Worm (Caenorhabditis elegans): ENCODE measurements around the gene nep-8.

nep-8 gene

ce11 chrII:3439244-3439698 lies 35.6 kb downstream of the nep-8 start (continued):
- TF ChIP-seq hlh-26 (GFP tag; conservative IDR thresholded peaks at IDR 0.05) (no peak), aptf-3 (GFP tag; IDR thresholded peaks at IDR 0.05) (0 out of 2 replicates have a peak, but pooled peaks have one; percentile 37), sea-2 (GFP tag; IDR thresholded peaks at IDR 0.05) (no peak)

DNA sequence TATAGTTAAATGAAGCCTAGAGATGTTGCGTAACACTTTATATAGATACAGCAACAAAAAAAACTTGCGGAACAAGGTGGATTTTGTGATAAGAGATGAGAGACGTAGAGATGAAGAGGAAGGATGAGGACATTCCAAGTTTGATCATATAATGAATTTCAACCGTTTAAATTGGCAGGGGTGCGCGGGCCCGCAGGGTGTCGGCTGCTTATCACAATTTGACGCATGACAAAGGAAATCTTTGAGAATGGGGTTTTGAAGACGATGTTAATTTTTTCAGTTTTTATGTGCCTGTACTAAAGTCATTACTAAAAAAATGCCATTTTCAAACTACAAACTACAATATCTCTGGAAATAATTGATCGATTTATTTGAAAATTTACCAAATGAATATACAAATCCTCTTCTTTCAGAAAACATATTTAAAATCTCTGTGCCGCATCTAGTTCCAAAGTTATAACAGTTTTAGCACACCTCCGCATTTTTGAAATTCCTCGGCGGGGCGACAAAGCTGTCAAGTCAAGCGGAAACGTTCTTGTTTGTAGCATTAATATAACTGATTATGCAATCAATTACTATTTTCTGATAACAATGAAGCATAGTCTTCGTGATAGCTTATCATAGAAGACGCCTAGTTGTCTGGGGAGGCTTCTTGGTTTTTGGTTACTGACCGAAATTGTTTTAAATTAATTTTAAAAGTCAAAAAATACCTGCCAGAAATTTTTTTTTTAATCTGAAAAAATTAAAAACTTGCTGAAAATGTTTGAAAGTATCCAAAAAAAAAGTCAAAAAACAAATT lies 36.4 kb downstream of the nep-8 start:
- TF ChIP-seq attf-5 (GFP tag; optimal IDR thresholded peaks at IDR 0.05) (no peak), hlh-12 (tag; optimal IDR thresholded peaks at IDR 0.05) (no peak), fkh-3 (tag; optimal IDR thresholded peaks at IDR 0.05) (no peak), mel-28 (tag; optimal IDR thresholded peaks at IDR 0.05; ENCODE audit: borderline replicate concordance) (no peak), attf-3 (GFP tag; conservative IDR thresholded peaks at IDR 0.05) (no peak), Y67H2A.10 (GFP tag; conservative IDR thresholded peaks at IDR 0.05) (no peak), lin-35 (GFP tag; optimal IDR thresholded peaks at IDR 0.05) (no peak), snpc-4 (GFP tag; optimal IDR thresholded peaks at IDR 0.05) (no peak), snpc-4 (tag; optimal IDR thresholded peaks at IDR 0.05) (peak in 2 of 4 experiments; percentile 36 to 78), ets-4 (GFP tag; optimal IDR thresholded peaks at IDR 0.05) (no peak), snpc-1.1 (tag; optimal IDR thresholded peaks at IDR 0.05; ENCODE audit: insufficient read depth) (peak; percentile 29), nfyb-1 (GFP tag; IDR thresholded peaks at IDR 0.05) (no peak)

- TF ChIP-seq nhr-90 (tag; optimal IDR thresholded peaks at IDR 0.05) (no peak), F52B5.7 (tag; optimal IDR thresholded peaks at IDR 0.05) (no peak), mel-28 (tag; optimal IDR thresholded peaks at IDR 0.05; ENCODE audit: borderline replicate concordance) (no peak), ceh-91 (GFP tag; IDR thresholded peaks at IDR 0.05) (no peak), bed-1 (GFP tag; IDR thresholded peaks at IDR 0.05) (no peak), unc-130 (GFP tag; optimal IDR thresholded peaks at IDR 0.05) (no peak), ztf-26 (tag; optimal IDR thresholded peaks at IDR 0.05) (no peak), lin-54 (GFP tag; optimal IDR thresholded peaks at IDR 0.05) (no peak), ama-1 (optimal IDR thresholded peaks at IDR 0.05) (no peak), ama-1 (GFP tag; optimal IDR thresholded peaks at IDR 0.05) (no peak)
Measured at ce11 chrII:3440641-3440926, 36.9 kb downstream of the nep-8 start, which contains the start of gene C16C8.17. TSS of gene C16C8.17 (plus strand) at chrII:3440827.

ce11 chrII:3441377-3441776 lies 37.7 kb downstream of the nep-8 start, which contains the start of gene C16C8.27:
TSS of gene C16C8.27 (plus strand) at chrII:3441677.
- TF ChIP-seq F22D6.2 (tag; optimal IDR thresholded peaks at IDR 0.05) (no peak), pha-4 (tag; optimal IDR thresholded peaks at IDR 0.05) (no peak), mel-28 (tag; optimal IDR thresholded peaks at IDR 0.05; ENCODE audit: borderline replicate concordance) (no peak), nhr-90 (tag; optimal IDR thresholded peaks at IDR 0.05) (no peak), unc-62 (GFP tag; optimal IDR thresholded peaks at IDR 0.05) (no peak), hlh-26 (GFP tag; conservative IDR thresholded peaks at IDR 0.05) (no peak), egl-44 (GFP tag; IDR thresholded peaks at IDR 0.05) (no peak), egl-18 (GFP tag; IDR thresholded peaks at IDR 0.05) (no peak), aptf-2 (GFP tag; conservative IDR thresholded peaks at IDR 0.05) (no peak), lin-35 (GFP tag; optimal IDR thresholded peaks at IDR 0.05) (no peak), F55B11.4 (tag; optimal IDR thresholded peaks at IDR 0.05; ENCODE audit: borderline replicate concordance, insufficient read depth) (no peak), sdz-38 (tag; optimal IDR thresholded peaks at IDR 0.05) (no peak), lin-40 (tag; optimal IDR thresholded peaks at IDR 0.05) (no peak), ccch-3 (GFP tag; optimal IDR thresholded peaks at IDR 0.05) (no peak)
